Worm (Caenorhabditis elegans): ENCODE results near the gene kcnl-4.

Gene kcnl-4

DNA sequence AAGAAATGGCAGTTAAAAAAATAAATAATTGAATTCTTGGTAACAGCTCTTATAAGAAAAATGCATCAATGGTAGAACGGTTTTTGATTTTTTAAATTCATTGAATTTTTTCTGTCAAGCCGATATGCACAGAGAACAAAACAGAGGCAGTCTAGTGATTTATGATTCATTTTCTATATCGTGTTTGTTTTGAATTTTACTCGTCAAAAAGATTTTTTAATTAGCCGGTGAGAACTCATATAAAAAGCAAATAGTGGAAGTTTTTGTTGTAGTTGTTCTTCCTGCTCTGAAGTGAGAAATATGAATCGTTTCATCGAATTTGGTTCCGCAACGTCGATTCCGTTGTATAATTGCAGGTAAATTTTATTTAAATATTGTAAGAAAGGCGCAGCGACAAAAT, 28.4 kb downstream of the kcnl-4 start, which contains the start of gene srt-32:
Gene srt-32, plus strand, starts transcription at position 301 of the 400 bp plus-strand sequence.
- TF ChIP-seq sma-9 (GFP tag; optimal IDR thresholded peaks at IDR 0.05): no peak
- no peak for TF ChIP-seq sma-9 (tag; optimal IDR thresholded peaks at IDR 0.05)
- no peak for TF ChIP-seq nhr-77 (tag; optimal IDR thresholded peaks at IDR 0.05)
- TF ChIP-seq lin-13 (GFP tag; optimal IDR thresholded peaks at IDR 0.05): no peak
- TF ChIP-seq lin-39 (tag; optimal IDR thresholded peaks at IDR 0.05): no peak
- no peak for TF ChIP-seq nhr-25 (tag; optimal IDR thresholded peaks at IDR 0.05)
- TF ChIP-seq dmd-4 (tag; optimal IDR thresholded peaks at IDR 0.05): no peak
- no peak for TF ChIP-seq crh-2 (tag; optimal IDR thresholded peaks at IDR 0.05)
- TF ChIP-seq ama-1 (optimal IDR thresholded peaks at IDR 0.05): no peak
- no peak for TF ChIP-seq ztf-1 (GFP tag; conservative IDR thresholded peaks at IDR 0.05)
- TF ChIP-seq skn-1 (tag; optimal IDR thresholded peaks at IDR 0.05): no peak
- TF ChIP-seq R02D3.7 (tag; optimal IDR thresholded peaks at IDR 0.05): no peak
- no peak for TF ChIP-seq sma-3 (GFP tag; optimal IDR thresholded peaks at IDR 0.05)
- no peak for TF ChIP-seq ztf-11 (tag; optimal IDR thresholded peaks at IDR 0.05)
- TF ChIP-seq mdl-1 (tag; optimal IDR thresholded peaks at IDR 0.05): no peak
- TF ChIP-seq egl-27 (tag; optimal IDR thresholded peaks at IDR 0.05): no peak
- TF ChIP-seq elt-1 (tag; optimal IDR thresholded peaks at IDR 0.05): no peak
- TF ChIP-seq lsy-2 (tag; optimal IDR thresholded peaks at IDR 0.05): no peak
- no peak for TF ChIP-seq Y55F3AM.14 (GFP tag; optimal IDR thresholded peaks at IDR 0.05)
- TF ChIP-seq unc-55 (GFP tag; optimal IDR thresholded peaks at IDR 0.05): no peak

DNA sequence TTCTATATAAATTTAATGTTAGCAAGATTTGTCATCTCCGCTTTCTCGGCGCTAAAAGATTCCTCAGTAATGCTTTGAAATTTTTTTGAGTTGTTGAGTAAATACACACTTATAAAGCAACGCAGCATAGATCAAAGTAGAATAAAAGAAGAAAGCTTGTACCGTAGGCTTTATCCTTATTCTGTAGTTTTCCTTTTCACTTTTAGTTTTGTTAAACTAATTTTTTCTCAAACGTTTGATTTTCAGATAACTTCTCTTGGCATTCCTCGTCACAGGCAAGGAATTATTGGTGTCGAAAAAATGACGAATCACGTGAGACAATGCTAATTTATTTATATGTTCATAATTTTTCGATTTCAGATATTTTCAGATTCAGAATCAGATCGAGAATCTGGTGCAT, 31.7 kb downstream of the kcnl-4 start, which contains the start of gene C53A5.11:
Gene C53A5.11, plus strand, starts transcription at position 301 of the 400 bp plus-strand sequence.
- TF ChIP-seq ceh-16 (tag; optimal IDR thresholded peaks at IDR 0.05) (no peak), crh-2 (tag; optimal IDR thresholded peaks at IDR 0.05) (no peak), mdl-1 (tag; optimal IDR thresholded peaks at IDR 0.05) (no peak), zag-1 (tag; optimal IDR thresholded peaks at IDR 0.05) (no peak), mab-5 (tag; optimal IDR thresholded peaks at IDR 0.05) (no peak), elt-1 (tag; optimal IDR thresholded peaks at IDR 0.05) (no peak), nhr-25 (tag; optimal IDR thresholded peaks at IDR 0.05) (no peak), sem-4 (tag; optimal IDR thresholded peaks at IDR 0.05) (no peak)

DNA sequence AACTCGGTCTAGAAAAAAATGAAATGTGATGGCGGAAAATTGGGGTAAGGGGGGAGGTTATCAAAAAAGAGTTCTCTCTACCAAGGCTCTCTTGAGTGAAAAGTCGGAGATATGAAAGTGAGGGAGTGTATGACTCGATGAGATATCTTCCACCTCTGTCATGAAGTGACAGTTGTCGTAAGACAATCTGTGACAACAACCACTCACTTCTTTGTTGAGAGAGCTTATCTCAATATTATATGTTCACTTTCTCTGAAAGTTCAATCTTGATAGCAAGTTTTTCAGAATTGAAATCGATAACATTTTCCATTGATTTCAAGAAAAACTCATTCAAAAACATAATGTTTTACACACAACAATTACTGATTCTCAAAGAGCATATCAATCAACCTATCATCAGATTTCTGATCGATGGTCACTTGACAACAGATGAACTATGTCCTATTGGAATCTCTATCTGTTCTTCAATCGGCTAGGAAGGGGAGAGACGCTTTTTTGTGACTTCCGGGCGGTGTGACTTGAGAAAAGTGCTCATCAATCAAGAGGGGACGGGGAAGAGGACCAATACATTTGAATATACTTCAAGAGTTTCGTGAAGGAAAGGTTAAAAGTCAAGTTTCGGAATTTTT, 45.9 kb downstream of the kcnl-4 start:
- no peak for TF ChIP-seq ztf-4 (tag; optimal IDR thresholded peaks at IDR 0.05)
- TF ChIP-seq F13H6.1 (tag; optimal IDR thresholded peaks at IDR 0.05): peak; percentile 44
- TF ChIP-seq peb-1 (tag; optimal IDR thresholded peaks at IDR 0.05): no peak
- TF ChIP-seq lsy-2 (tag; optimal IDR thresholded peaks at IDR 0.05): peak in 1 of 2 experiments; percentile 8

DNA sequence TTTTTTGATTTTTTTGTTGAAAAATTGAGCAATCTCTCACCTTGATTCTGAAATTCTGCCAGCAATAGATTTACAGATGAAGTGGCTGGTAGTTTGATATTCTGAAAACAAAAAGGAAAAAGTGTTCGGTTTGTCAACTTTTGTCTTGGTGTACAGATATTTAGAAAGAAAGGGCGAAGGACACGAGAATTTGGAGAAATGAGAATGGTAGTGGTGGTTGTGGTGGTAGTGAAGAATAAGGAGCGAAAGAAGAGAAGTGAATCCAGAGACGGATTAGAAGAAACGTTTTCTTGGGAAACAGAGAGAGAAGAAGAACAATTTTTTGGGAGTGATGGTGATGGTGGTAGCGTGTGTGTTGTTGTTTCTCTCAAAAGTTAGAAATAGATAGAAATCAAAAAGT, 48.7 kb downstream of the kcnl-4 start, which contains the start of gene gar-3:
Gene gar-3, minus strand, starts transcription at position 101 of the 400 bp plus-strand sequence.
- TF ChIP-seq ceh-16 (tag; optimal IDR thresholded peaks at IDR 0.05) (no peak), unc-55 (GFP tag; optimal IDR thresholded peaks at IDR 0.05) (peak; percentile 45)

DNA sequence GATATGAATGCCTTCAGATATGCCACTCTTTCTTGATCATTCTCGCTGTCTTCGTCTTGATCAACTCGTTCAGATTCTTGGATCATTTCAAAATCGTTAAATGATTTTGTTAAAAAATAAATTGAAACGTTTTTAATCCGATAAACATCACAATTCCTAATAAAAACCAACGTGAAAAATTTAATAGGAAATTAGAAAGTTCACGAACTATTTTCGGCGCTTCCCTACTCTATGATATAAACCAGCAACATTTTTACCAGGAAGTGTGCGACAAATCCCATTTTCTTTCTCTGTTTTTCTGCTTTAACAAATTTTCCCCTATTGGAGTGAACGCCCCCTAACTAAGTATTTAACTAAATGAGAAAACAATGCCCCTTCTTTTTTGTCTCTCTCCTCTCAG, 54.4 kb downstream of the kcnl-4 start, which contains the start of gene Y40H4A.2:
Gene Y40H4A.2, minus strand, starts transcription at position 101 of the 400 bp plus-strand sequence.
- no peak for TF ChIP-seq egl-27 (tag; optimal IDR thresholded peaks at IDR 0.05)
- TF ChIP-seq Y55F3AM.14 (GFP tag; optimal IDR thresholded peaks at IDR 0.05): no peak
- no peak for TF ChIP-seq elt-3 (tag; optimal IDR thresholded peaks at IDR 0.05)
- no peak for TF ChIP-seq unc-55 (GFP tag; optimal IDR thresholded peaks at IDR 0.05)
- no peak for TF ChIP-seq C34F6.9 (tag; optimal IDR thresholded peaks at IDR 0.05)
- TF ChIP-seq ama-1 (optimal IDR thresholded peaks at IDR 0.05): no peak
- TF ChIP-seq gmeb-1 (tag; optimal IDR thresholded peaks at IDR 0.05): no peak
- no peak for TF ChIP-seq snpc-4 (tag; optimal IDR thresholded peaks at IDR 0.05)
- TF ChIP-seq R02D3.7 (tag; optimal IDR thresholded peaks at IDR 0.05): no peak
